Worm (Caenorhabditis elegans) whole organism, midembryonic: ENCODE data around the gene puf-11.

Experiments
- klf-2 ChIP-seq: fragments of 200-800 bp; sonication (Bioruptor generic); conservative IDR thresholded peaks from 2 replicates; pipeline ENCODE4 v1.3.6; 2022; ENCODE audit warnings: missing genetic modification reagents, missing genetic modification characterization, missing compliant biosample characterization
- tab-1 ChIP-seq: fragments of 200-800 bp; sonication (Bioruptor generic); IDR thresholded peaks from 2 replicates; pipeline ENCODE4 v1.3.6; 2022; ENCODE audit warnings: missing genetic modification characterization, missing compliant biosample characterization
- ztf-29 ChIP-seq: fragments of 200-800 bp; sonication (Bioruptor generic); IDR thresholded peaks from 2 replicates; pipeline ENCODE4 v1.3.6; 2022; ENCODE audit warnings: missing genetic modification reagents, missing genetic modification characterization, missing compliant biosample characterization

DNA sequence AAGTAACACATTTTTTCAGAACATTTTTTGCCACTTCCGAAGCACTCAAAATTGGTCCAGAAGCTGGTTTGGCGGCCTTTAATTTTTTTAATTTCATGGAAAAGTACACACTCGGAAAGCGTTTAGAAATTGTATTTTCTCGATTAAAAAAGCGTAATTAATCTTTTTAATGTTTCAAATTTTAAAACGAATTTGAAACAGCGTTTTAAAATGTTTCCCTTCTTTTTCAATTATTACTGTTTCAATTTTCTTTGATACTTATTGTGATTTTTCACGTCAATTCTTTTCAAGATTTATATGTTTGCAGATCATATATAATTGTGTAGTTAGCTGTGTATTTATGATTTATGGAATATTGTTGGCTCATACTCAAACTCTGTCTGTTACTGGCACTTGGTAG lies 42.6 kb downstream of the puf-11 start, which contains the start of gene acr-25:
- no peak for TF ChIP-seq tab-1 (GFP tag; lab: Robert Waterston, UW)
- no peak for TF ChIP-seq ztf-29 (GFP tag; lab: Robert Waterston, UW)
- no peak for TF ChIP-seq klf-2 (GFP tag; lab: Robert Waterston, UW)
